Fruit fly (Drosophila melanogaster) whole organism, embryonic: Measurements from ENCODE around the gene IleRS-m.

Experiments used
- Antp ChIP-seq: fragments of 200-800 bp; sonication (Bioruptor generic); optimal IDR thresholded peaks from 3 replicates; lab custom pipeline; 2016; ENCODE audit warnings: missing biosample characterization, missing genetic modification characterization
- Bgb ChIP-seq: fragments of 200-800 bp; sonication (Bioruptor generic); IDR thresholded peaks from 2 replicates; pipeline ENCODE4 v1.3.6; 2022; ENCODE audit warnings: missing biosample characterization, missing genetic modification characterization; ENCODE audit not compliant: partially characterized antibody
- CG1024 ChIP-seq: fragments of 200-800 bp; sonication (Bioruptor generic); IDR thresholded peaks from 2 replicates; pipeline ENCODE4 v1.3.6; 2022; ENCODE audit warnings: missing biosample characterization, missing genetic modification characterization
- CG10267 ChIP-seq: fragments of 200-800 bp; sonication (Bioruptor generic); optimal IDR thresholded peaks from 2 replicates; lab custom pipeline; 2018; ENCODE audit warnings: missing biosample characterization, mild to moderate bottlenecking, missing genetic modification characterization, moderate library complexity
- CG10959 ChIP-seq: fragments of 200-800 bp; sonication (Bioruptor generic); IDR thresholded peaks from 2 replicates; pipeline ENCODE4 v1.3.6; 2022; ENCODE audit warnings: missing biosample characterization, missing genetic modification characterization
- CG11696 ChIP-seq: fragments of 200-800 bp; sonication (Bioruptor generic); IDR thresholded peaks from 2 replicates; pipeline ENCODE4 v1.3.6; 2022; ENCODE audit warnings: missing biosample characterization, missing genetic modification characterization
- CG12391 ChIP-seq: fragments of 200-800 bp; sonication (Bioruptor generic); optimal IDR thresholded peaks from 3 replicates; lab custom pipeline; 2018; ENCODE audit warnings: missing biosample characterization, mild to moderate bottlenecking, missing genetic modification characterization, moderate library complexity
- CG14050 ChIP-seq: fragments of 200-800 bp; sonication (Bioruptor generic); IDR thresholded peaks from 3 replicates; pipeline ENCODE4 v1.3.6; 2022; ENCODE audit warnings: missing biosample characterization, missing genetic modification characterization
- CG14965 ChIP-seq: fragments of 200-800 bp; sonication (Bioruptor generic); optimal IDR thresholded peaks from 2 replicates; lab custom pipeline; 2016; ENCODE audit warnings: missing biosample characterization, missing genetic modification characterization, borderline replicate concordance
- CG15514 ChIP-seq: fragments of 200-800 bp; sonication (Bioruptor generic); optimal IDR thresholded peaks from 3 replicates; lab custom pipeline; 2017; ENCODE audit warnings: missing biosample characterization, missing genetic modification characterization, mild to moderate bottlenecking, moderate library complexity, missing genetic modification reagents
- CG17385 ChIP-seq: fragments of 200-800 bp; sonication (Bioruptor generic); optimal IDR thresholded peaks from 3 replicates; lab custom pipeline; 2018; ENCODE audit warnings: missing biosample characterization, mild to moderate bottlenecking, missing genetic modification characterization
- CG17802 ChIP-seq: fragments of 200-800 bp; sonication (Bioruptor generic); optimal IDR thresholded peaks from 2 replicates; lab custom pipeline; 2018; ENCODE audit warnings: missing biosample characterization, mild to moderate bottlenecking, missing genetic modification characterization, moderate library complexity
- CG30020 ChIP-seq: fragments of 200-800 bp; optimal IDR thresholded peaks from 2 replicates; lab custom pipeline; 2019; ENCODE audit warnings: missing biosample characterization, mild to moderate bottlenecking, missing genetic modification characterization, moderate library complexity
- CG4617 ChIP-seq: fragments of 200-800 bp; sonication (Bioruptor generic); optimal IDR thresholded peaks from 3 replicates; lab custom pipeline; 2016; ENCODE audit warnings: missing biosample characterization, missing genetic modification characterization, borderline replicate concordance
- CG4707 ChIP-seq: fragments of 200-800 bp; sonication (Bioruptor generic); optimal IDR thresholded peaks from 2 replicates; lab custom pipeline; 2018; ENCODE audit warnings: missing biosample characterization, mild to moderate bottlenecking, missing genetic modification characterization, moderate library complexity
- CG4730 ChIP-seq: fragments of 200-800 bp; sonication (Bioruptor generic); IDR thresholded peaks from 2 replicates; pipeline ENCODE4 v1.3.6; 2022; ENCODE audit warnings: missing biosample characterization, missing genetic modification characterization
- CG6654 ChIP-seq: fragments of 200-800 bp; sonication (Bioruptor generic); optimal IDR thresholded peaks from 2 replicates; lab custom pipeline; 2017; ENCODE audit warnings: missing biosample characterization, mild to moderate bottlenecking, missing genetic modification characterization
- CG6765 ChIP-seq: fragments of 200-800 bp; sonication (Bioruptor generic); optimal IDR thresholded peaks from 3 replicates; lab custom pipeline; 2017; ENCODE audit warnings: missing biosample characterization, mild to moderate bottlenecking, missing genetic modification characterization
- CG6813 ChIP-seq: fragments of 200-800 bp; sonication (Bioruptor generic); optimal IDR thresholded peaks from 2 replicates; lab custom pipeline; 2017; ENCODE audit warnings: missing biosample characterization, missing genetic modification characterization, mild to moderate bottlenecking, moderate library complexity, missing genetic modification reagents
- CG7357 ChIP-seq: fragments of 200-800 bp; sonication (Bioruptor generic); IDR thresholded peaks from 3 replicates; pipeline ENCODE4 v1.3.6; 2022; ENCODE audit warnings: missing biosample characterization, missing genetic modification characterization
- CG7786 ChIP-seq: fragments of 200-800 bp; sonication (Bioruptor generic); optimal IDR thresholded peaks from 2 replicates; lab custom pipeline; 2016; ENCODE audit warnings: missing biosample characterization, missing genetic modification characterization
- CG7928 ChIP-seq: fragments of 200-800 bp; sonication (Bioruptor generic); optimal IDR thresholded peaks from 2 replicates; lab custom pipeline; 2017; ENCODE audit warnings: missing biosample characterization, mild to moderate bottlenecking, missing genetic modification characterization
- CG8359 ChIP-seq: fragments of 200-800 bp; sonication (Bioruptor generic); optimal IDR thresholded peaks from 2 replicates; lab custom pipeline; 2017; ENCODE audit warnings: missing biosample characterization, mild to moderate bottlenecking, missing genetic modification characterization, borderline replicate concordance
- CG9727 ChIP-seq: fragments of 200-800 bp; sonication (Bioruptor generic); optimal IDR thresholded peaks from 3 replicates; lab custom pipeline; 2017; ENCODE audit warnings: missing biosample characterization, mild to moderate bottlenecking, missing genetic modification characterization
- Dbx ChIP-seq: fragments of 200-800 bp; sonication (Bioruptor generic); IDR thresholded peaks from 3 replicates; pipeline ENCODE4 v1.3.6; 2022; ENCODE audit warnings: missing biosample characterization, missing genetic modification characterization
- Dfd ChIP-seq, 2 experiments: fragments of >200 bp; optimal IDR thresholded peaks; 2 replicates each; lab custom pipeline; 2017; ENCODE audit warnings: missing biosample characterization in 2 of 2, missing genetic modification characterization in 2 of 2
- E2f1 ChIP-seq: fragments of 200-800 bp; sonication (Bioruptor generic); IDR thresholded peaks from 2 replicates; pipeline ENCODE4 v1.3.6; 2022; ENCODE audit warnings: missing biosample characterization, missing genetic modification characterization
- Fer2 ChIP-seq: fragments of 200-800 bp; sonication (Bioruptor generic); optimal IDR thresholded peaks from 2 replicates; lab custom pipeline; 2018; ENCODE audit warnings: missing biosample characterization, mild to moderate bottlenecking, missing genetic modification characterization, moderate library complexity
- GATAe ChIP-seq: fragments of 200-800 bp; sonication (Bioruptor generic); conservative IDR thresholded peaks from 2 replicates; pipeline ENCODE4 v1.3.6; 2022; ENCODE audit warnings: missing biosample characterization, missing genetic modification characterization
- HHEX ChIP-seq: fragments of 200-800 bp; sonication (Bioruptor generic); optimal IDR thresholded peaks from 3 replicates; lab custom pipeline; 2017; ENCODE audit warnings: missing biosample characterization, mild to moderate bottlenecking, missing genetic modification characterization, missing genetic modification reagents
- HmgZ ChIP-seq: fragments of 200-800 bp; sonication (Bioruptor generic); optimal IDR thresholded peaks from 2 replicates; lab custom pipeline; 2018; ENCODE audit warnings: missing biosample characterization, mild to moderate bottlenecking, missing genetic modification characterization
- Mrtf ChIP-seq: fragments of 200-800 bp; sonication (Bioruptor generic); IDR thresholded peaks from 3 replicates; pipeline ENCODE4 v1.3.6; 2022; ENCODE audit warnings: missing biosample characterization, missing genetic modification characterization
- Neu2 ChIP-seq: fragments of 200-800 bp; sonication (Bioruptor generic); optimal IDR thresholded peaks from 3 replicates; lab custom pipeline; 2016; ENCODE audit warnings: missing biosample characterization, missing genetic modification characterization, borderline replicate concordance
- Taf1 ChIP-seq: fragments of 200-800 bp; sonication (Bioruptor generic); IDR thresholded peaks from 2 replicates; pipeline ENCODE4 v1.3.6; 2022; ENCODE audit warnings: missing biosample characterization, missing genetic modification characterization
- bab2 ChIP-seq: fragments of 200-800 bp; sonication (Bioruptor generic); optimal IDR thresholded peaks from 2 replicates; lab custom pipeline; 2016; ENCODE audit warnings: missing biosample characterization, missing genetic modification characterization
- bigmax ChIP-seq: fragments of 200-800 bp; sonication (Bioruptor generic); optimal IDR thresholded peaks from 2 replicates; lab custom pipeline; 2018; ENCODE audit warnings: missing biosample characterization, mild to moderate bottlenecking, missing genetic modification characterization
- cad ChIP-seq: fragments of >200 bp; optimal IDR thresholded peaks from 2 replicates; lab custom pipeline; 2017; ENCODE audit warnings: missing biosample characterization, missing genetic modification characterization
- cato ChIP-seq: fragments of 200-800 bp; sonication (Bioruptor generic); optimal IDR thresholded peaks from 2 replicates; lab custom pipeline; 2016; ENCODE audit warnings: missing biosample characterization, missing genetic modification characterization, borderline replicate concordance
- dysf ChIP-seq: fragments of 200-800 bp; sonication (Bioruptor generic); IDR thresholded peaks from 3 replicates; pipeline ENCODE4 v1.3.6; 2022; ENCODE audit warnings: missing biosample characterization, missing genetic modification characterization
- esg ChIP-seq: fragments of 200-800 bp; sonication (Bioruptor generic); conservative IDR thresholded peaks from 2 replicates; pipeline ENCODE4 v1.3.6; 2022; ENCODE audit warnings: missing biosample characterization, missing genetic modification characterization
- gfzf ChIP-seq: fragments of 200-800 bp; sonication (Bioruptor generic); optimal IDR thresholded peaks from 2 replicates; lab custom pipeline; 2016; ENCODE audit warnings: missing biosample characterization, mild to moderate bottlenecking, missing genetic modification characterization, moderate library complexity
- grn ChIP-seq: fragments of 200-800 bp; sonication (Bioruptor generic); optimal IDR thresholded peaks from 3 replicates; lab custom pipeline; 2017; ENCODE audit warnings: missing biosample characterization, missing genetic modification characterization
- pho ChIP-seq: fragments of 200-800 bp; sonication (Bioruptor generic); optimal IDR thresholded peaks from 2 replicates; lab custom pipeline; 2016; ENCODE audit warnings: missing biosample characterization, missing genetic modification characterization
- sima ChIP-seq: fragments of 200-800 bp; sonication (Bioruptor generic); optimal IDR thresholded peaks from 2 replicates; lab custom pipeline; 2016; ENCODE audit warnings: missing biosample characterization, missing genetic modification characterization
- sna ChIP-seq: fragments of 200-800 bp; sonication (Bioruptor generic); IDR thresholded peaks from 2 replicates; pipeline ENCODE4 v1.3.6; 2022; ENCODE audit warnings: missing biosample characterization, missing genetic modification characterization; ENCODE audit not compliant: partially characterized antibody
- stwl ChIP-seq: fragments of 200-800 bp; sonication (Bioruptor generic); optimal IDR thresholded peaks from 3 replicates; lab custom pipeline; 2018; ENCODE audit warnings: missing biosample characterization, mild to moderate bottlenecking, missing genetic modification characterization, moderate library complexity
- sug ChIP-seq: fragments of 200-800 bp; optimal IDR thresholded peaks from 2 replicates; lab custom pipeline; 2019; ENCODE audit warnings: missing biosample characterization, mild to moderate bottlenecking, missing genetic modification characterization, moderate library complexity
- tio ChIP-seq: fragments of 200-800 bp; sonication (Bioruptor generic); optimal IDR thresholded peaks from 2 replicates; lab custom pipeline; 2017; ENCODE audit warnings: missing biosample characterization, missing genetic modification characterization, inconsistent platforms
- tll ChIP-seq, 2 experiments: fragments of 200-800 bp in 1 of 2; fragments of >200 bp in 1 of 2; sonication (Bioruptor generic) in 1 of 2; optimal IDR thresholded peaks; 2 replicates each; lab custom pipeline; 2017 to 2019; ENCODE audit warnings: missing biosample characterization in 2 of 2, missing genetic modification characterization in 2 of 2, mild to moderate bottlenecking in 1 of 2, moderate library complexity in 1 of 2
- ttk ChIP-seq: fragments of 200-800 bp; sonication (Bioruptor generic); IDR thresholded peaks from 2 replicates; pipeline ENCODE4 v2.1.2; 2022; ENCODE audit warnings: missing biosample characterization, missing genetic modification characterization

Gene IleRS-m

DNA sequence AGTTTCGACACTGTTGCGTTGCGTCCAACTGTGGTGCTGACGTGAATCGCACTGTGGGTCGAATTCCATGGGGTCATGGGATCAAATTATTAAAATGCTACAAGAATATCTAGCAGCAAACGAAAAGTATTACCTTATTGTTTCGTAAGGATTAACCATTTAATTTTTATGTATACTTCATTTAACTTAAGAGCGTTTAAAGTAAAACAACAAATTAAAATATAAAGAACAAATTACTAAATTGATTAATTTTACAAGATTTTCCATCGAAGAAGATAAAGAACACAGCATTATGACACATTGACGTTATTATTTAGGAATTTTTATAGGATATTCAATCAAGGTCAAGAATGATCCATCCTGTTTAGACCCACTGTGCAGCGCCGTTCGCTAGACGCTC lies 46.0 kb upstream of the IleRS-m start:
- TF ChIP-seq cad (no peak), CG15514 (GFP tag; lab: Kevin White, UChicago) (no peak), CG4707 (GFP tag; lab: Kevin White, UChicago) (no peak), sima (GFP tag; lab: Kevin White, UChicago) (no peak), sug (tag; lab: Kevin White, UChicago) (peak; percentile 6), CG12391 (peak; percentile 51), CG14965 (GFP tag; lab: Kevin White, UChicago) (no peak), Fer2 (tag; lab: Kevin White, UChicago) (no peak), stwl (tag; lab: Kevin White, UChicago) (no peak), ttk (0 out of 2 replicates have a peak, but pooled peaks have one; percentile 5), Bgb (GFP tag; lab: Robert Waterston, UW) (no peak), CG4730 (GFP tag; lab: Robert Waterston, UW) (no peak), esg (no peak), CG14050 (GFP tag; lab: Robert Waterston, UW) (no peak), CG9727 (GFP tag; lab: Kevin White, UChicago) (peak; percentile 64), CG7928 (no peak), tio (GFP tag; lab: Kevin White, UChicago) (peak; percentile 14), GATAe (GFP tag; lab: Robert Waterston, UW) (no peak), HHEX (peak; percentile 14), CG17802 (tag; lab: Kevin White, UChicago) (no peak), tll (GFP tag; optimal IDR thresholded peaks at IDR 0.05; lab: Kevin White, UChicago) (no peak), pho (no peak), Antp (no peak), Dfd (GFP tag; optimal IDR thresholded peaks at IDR 0.05; lab: Kevin White, UChicago) (no peak), gfzf (no peak), CG6765 (GFP tag; lab: Kevin White, UChicago) (no peak), CG10267 (peak; percentile 38), bigmax (GFP tag; lab: Kevin White, UChicago) (no peak), CG10959 (GFP tag; lab: Robert Waterston, UW) (no peak), cato (no peak), dysf (GFP tag; lab: Robert Waterston, UW) (peak; percentile 61), HmgZ (tag; lab: Kevin White, UChicago) (no peak), Mrtf (0 out of 3 replicates have a peak, but pooled peaks have one; percentile 39), CG17385 (GFP tag; lab: Kevin White, UChicago) (peak; percentile 31), E2f1 (GFP tag; lab: Robert Waterston, UW) (0 out of 2 replicates have a peak, but pooled peaks have one; percentile 6), CG4617 (GFP tag; lab: Kevin White, UChicago) (no peak), bab2 (GFP tag; lab: Kevin White, UChicago) (no peak), grn (GFP tag; lab: Kevin White, UChicago) (no peak), Taf1 (GFP tag; lab: Robert Waterston, UW) (no peak), Dbx (no peak), CG6813 (no peak), CG1024 (0 out of 2 replicates have a peak, but pooled peaks have one; percentile 21), CG30020 (no peak), CG8359 (GFP tag; lab: Kevin White, UChicago) (no peak), sna (GFP tag; lab: Robert Waterston, UW) (no peak), CG7786 (GFP tag; lab: Kevin White, UChicago) (no peak), CG6654 (GFP tag; lab: Kevin White, UChicago) (no peak), CG11696 (no peak), CG7357 (GFP tag; lab: Robert Waterston, UW) (no peak), Neu2 (GFP tag; lab: Kevin White, UChicago) (no peak)
